Fruit fly (Drosophila melanogaster) whole organism, embryonic: Measurements from ENCODE around the gene CG17781.

ENCODE experiments used
- Bgb ChIP-seq: fragments of 200-800 bp; sonication (Bioruptor generic); IDR thresholded peaks from 2 replicates; pipeline ENCODE4 v1.3.6; 2022; ENCODE audit warnings: missing biosample characterization, missing genetic modification characterization; ENCODE audit not compliant: partially characterized antibody
- CG10147 ChIP-seq: fragments of 200-800 bp; sonication (Bioruptor generic); optimal IDR thresholded peaks from 2 replicates; lab custom pipeline; 2019; ENCODE audit warnings: missing biosample characterization, mild to moderate bottlenecking, missing genetic modification characterization, moderate library complexity
- CG10366 ChIP-seq: fragments of 200-800 bp; sonication (Bioruptor generic); IDR thresholded peaks from 2 replicates; pipeline ENCODE4 v1.3.6; 2022; ENCODE audit warnings: missing biosample characterization, missing genetic modification characterization
- CG10543 ChIP-seq: fragments of 200-800 bp; sonication (Bioruptor generic); optimal IDR thresholded peaks from 3 replicates; lab custom pipeline; 2017; ENCODE audit warnings: missing biosample characterization, mild to moderate bottlenecking, missing genetic modification characterization, moderate library complexity
- CG11247 ChIP-seq: fragments of 200-800 bp; sonication (Bioruptor generic); IDR thresholded peaks from 2 replicates; pipeline ENCODE4 v1.3.6; 2022; ENCODE audit warnings: missing biosample characterization, missing genetic modification characterization
- CG11504 ChIP-seq: fragments of 200-800 bp; sonication (Bioruptor generic); optimal IDR thresholded peaks from 3 replicates; lab custom pipeline; 2019; ENCODE audit warnings: missing biosample characterization, mild to moderate bottlenecking, missing genetic modification characterization, moderate library complexity
- CG14014 ChIP-seq: fragments of 200-800 bp; sonication (Bioruptor generic); IDR thresholded peaks from 2 replicates; pipeline ENCODE4 v1.3.6; 2022; ENCODE audit warnings: missing biosample characterization, missing genetic modification characterization
- CG14441 ChIP-seq: fragments of 200-800 bp; sonication (Bioruptor generic); IDR thresholded peaks from 2 replicates; pipeline ENCODE4 v1.3.6; 2022; ENCODE audit warnings: missing biosample characterization, missing genetic modification characterization
- CG14667 ChIP-seq: fragments of 200-800 bp; sonication (Bioruptor generic); IDR thresholded peaks from 2 replicates; pipeline ENCODE4 v1.3.6; 2022; ENCODE audit warnings: missing biosample characterization, missing genetic modification characterization
- CG1602 ChIP-seq: fragments of 200-800 bp; sonication (Bioruptor generic); optimal IDR thresholded peaks from 3 replicates; lab custom pipeline; 2016; ENCODE audit warnings: missing biosample characterization, missing genetic modification characterization
- CG17328 ChIP-seq: fragments of 200-800 bp; sonication (Bioruptor generic); IDR thresholded peaks from 2 replicates; pipeline ENCODE4 v1.3.6; 2022; ENCODE audit warnings: missing biosample characterization, missing genetic modification characterization
- CG2116 ChIP-seq: fragments of 200-800 bp; sonication (Bioruptor generic); optimal IDR thresholded peaks from 3 replicates; lab custom pipeline; 2018; ENCODE audit warnings: missing biosample characterization, mild to moderate bottlenecking, missing genetic modification characterization
- CG2875 ChIP-seq: fragments of 200-800 bp; sonication (Bioruptor generic); optimal IDR thresholded peaks from 2 replicates; lab custom pipeline; 2017; ENCODE audit warnings: missing biosample characterization, mild to moderate bottlenecking, missing genetic modification characterization, missing genetic modification reagents
- CG3065 ChIP-seq: fragments of 200-800 bp; sonication (Bioruptor generic); optimal IDR thresholded peaks from 2 replicates; lab custom pipeline; 2016; ENCODE audit warnings: missing biosample characterization, missing genetic modification characterization
- CG33213 ChIP-seq: fragments of 200-800 bp; sonication (Bioruptor generic); optimal IDR thresholded peaks from 3 replicates; lab custom pipeline; 2016; ENCODE audit warnings: missing biosample characterization, missing genetic modification characterization
- CG3847 ChIP-seq: fragments of 200-800 bp; sonication (Bioruptor generic); IDR thresholded peaks from 2 replicates; pipeline ENCODE4 v1.3.6; 2022; ENCODE audit warnings: missing biosample characterization, missing genetic modification characterization
- CG7372 ChIP-seq: fragments of 200-800 bp; sonication (Bioruptor generic); IDR thresholded peaks from 2 replicates; pipeline ENCODE4 v1.3.6; 2022; ENCODE audit warnings: missing biosample characterization, missing genetic modification characterization
- CG7786 ChIP-seq: fragments of 200-800 bp; sonication (Bioruptor generic); optimal IDR thresholded peaks from 2 replicates; lab custom pipeline; 2016; ENCODE audit warnings: missing biosample characterization, missing genetic modification characterization
- CG8089 ChIP-seq: fragments of 200-800 bp; sonication (Bioruptor generic); optimal IDR thresholded peaks from 3 replicates; lab custom pipeline; 2016; ENCODE audit warnings: missing biosample characterization, missing genetic modification characterization
- CG8944 ChIP-seq: fragments of 200-800 bp; sonication (Bioruptor generic); optimal IDR thresholded peaks from 3 replicates; lab custom pipeline; 2016; ENCODE audit warnings: missing biosample characterization, missing genetic modification characterization
- CG9876 ChIP-seq: fragments of 200-800 bp; sonication (Bioruptor generic); optimal IDR thresholded peaks from 2 replicates; lab custom pipeline; 2016; ENCODE audit warnings: missing biosample characterization, missing genetic modification characterization
- Dp ChIP-seq: fragments of 200-800 bp; sonication (Bioruptor generic); optimal IDR thresholded peaks from 2 replicates; lab custom pipeline; 2018; ENCODE audit warnings: missing biosample characterization, mild to moderate bottlenecking, missing genetic modification characterization, moderate library complexity
- Dref ChIP-seq: fragments of 200-800 bp; sonication (Bioruptor generic); IDR thresholded peaks from 2 replicates; pipeline ENCODE4 v1.3.6; 2022; ENCODE audit warnings: missing biosample characterization, missing genetic modification characterization
- Elba2 ChIP-seq: fragments of 200-800 bp; sonication (Bioruptor generic); optimal IDR thresholded peaks from 3 replicates; lab custom pipeline; 2016; ENCODE audit warnings: missing biosample characterization, missing genetic modification characterization
- Ets65A ChIP-seq: fragments of 200-800 bp; sonication (Bioruptor generic); peaks from one replicate; lab custom pipeline; 2016; ENCODE audit warnings: missing biosample characterization, missing genetic modification characterization
- Ets97D ChIP-seq: fragments of 200-800 bp; sonication (Bioruptor generic); optimal IDR thresholded peaks from 3 replicates; lab custom pipeline; 2016; ENCODE audit warnings: missing biosample characterization, missing genetic modification characterization
- HLH4C ChIP-seq: fragments of 200-800 bp; sonication (Bioruptor generic); IDR thresholded peaks from 3 replicates; pipeline ENCODE4 v1.3.6; 2022; ENCODE audit warnings: missing biosample characterization, missing genetic modification characterization; ENCODE audit not compliant: partially characterized antibody
- MESR4 ChIP-seq: fragments of 200-800 bp; sonication (Bioruptor generic); optimal IDR thresholded peaks from 2 replicates; lab custom pipeline; 2018; ENCODE audit warnings: missing biosample characterization, mild to moderate bottlenecking, missing genetic modification characterization, moderate library complexity
- Nf-YC ChIP-seq: fragments of 200-800 bp; optimal IDR thresholded peaks from 3 replicates; lab custom pipeline; 2019; ENCODE audit warnings: missing biosample characterization, mild to moderate bottlenecking, missing genetic modification characterization, moderate library complexity
- Ptx1 ChIP-seq: fragments of 200-800 bp; sonication (Bioruptor generic); IDR thresholded peaks from 2 replicates; pipeline ENCODE4 v1.3.6; 2022; ENCODE audit warnings: missing biosample characterization, missing genetic modification characterization
- Ssrp ChIP-seq: fragments of 200-800 bp; sonication (Bioruptor generic); optimal IDR thresholded peaks from 2 replicates; lab custom pipeline; 2018; ENCODE audit warnings: missing biosample characterization, mild to moderate bottlenecking, missing genetic modification characterization, moderate library complexity
- Xbp1 ChIP-seq: fragments of 200-800 bp; sonication (Bioruptor generic); optimal IDR thresholded peaks from 3 replicates; lab custom pipeline; 2016; ENCODE audit warnings: missing biosample characterization, mild to moderate bottlenecking, missing genetic modification characterization
- ci ChIP-seq: fragments of 200-800 bp; sonication (Bioruptor generic); IDR thresholded peaks from 3 replicates; pipeline ENCODE4 v1.3.6; 2022; ENCODE audit warnings: missing biosample characterization, missing genetic modification characterization
- cwo ChIP-seq: fragments of 200-800 bp; sonication (Bioruptor generic); optimal IDR thresholded peaks from 3 replicates; lab custom pipeline; 2017; ENCODE audit warnings: missing biosample characterization, missing genetic modification characterization, mild to moderate bottlenecking, moderate library complexity, missing genetic modification reagents
- fd3F ChIP-seq: fragments of 200-800 bp; sonication (Bioruptor generic); optimal IDR thresholded peaks from 2 replicates; lab custom pipeline; 2018; ENCODE audit warnings: missing biosample characterization, mild to moderate bottlenecking, missing genetic modification characterization, moderate library complexity
- fd96Cb ChIP-seq: fragments of 200-800 bp; sonication (Bioruptor generic); optimal IDR thresholded peaks from 2 replicates; lab custom pipeline; 2018; ENCODE audit warnings: missing biosample characterization, mild to moderate bottlenecking, missing genetic modification characterization, moderate library complexity
- gcm ChIP-seq: fragments of 200-800 bp; sonication (Bioruptor generic); optimal IDR thresholded peaks from 2 replicates; lab custom pipeline; 2019; ENCODE audit warnings: missing biosample characterization, mild to moderate bottlenecking, missing genetic modification characterization, moderate library complexity
- gfzf ChIP-seq: fragments of 200-800 bp; sonication (Bioruptor generic); optimal IDR thresholded peaks from 2 replicates; lab custom pipeline; 2016; ENCODE audit warnings: missing biosample characterization, mild to moderate bottlenecking, missing genetic modification characterization, moderate library complexity
- hth ChIP-seq: fragments of >200 bp; optimal IDR thresholded peaks from 2 replicates; lab custom pipeline; 2017; ENCODE audit warnings: inconsistent platforms
- knrl ChIP-seq: fragments of 200-800 bp; sonication (Bioruptor generic); IDR thresholded peaks from 3 replicates; pipeline ENCODE4 v1.3.6; 2022; ENCODE audit warnings: missing biosample characterization, missing genetic modification characterization; ENCODE audit not compliant: partially characterized antibody
- lov ChIP-seq, 2 experiments: fragments of 200-800 bp in 1 of 2; fragments of >200 bp in 1 of 2; sonication (Bioruptor generic) in 1 of 2; IDR thresholded peaks in 1 of 2; optimal IDR thresholded peaks in 1 of 2; 2 replicates in 1 of 2; 3 replicates in 1 of 2; pipeline versions ENCODE4 v1.3.6 to Lab custom; 2017 to 2022; ENCODE audit warnings: missing biosample characterization in 1 of 2, missing genetic modification characterization in 1 of 2
- nerfin-1 ChIP-seq: fragments of 200-800 bp; sonication (Bioruptor generic); optimal IDR thresholded peaks from 3 replicates; lab custom pipeline; 2019; ENCODE audit warnings: missing biosample characterization, mild to moderate bottlenecking, missing genetic modification characterization, moderate library complexity
- pan ChIP-seq, 4 experiments: fragments of >200 bp in 3 of 4; fragments of 200-800 bp in 1 of 4; sonication (Bioruptor generic) in 1 of 4; optimal IDR thresholded peaks in 3 of 4; IDR thresholded peaks in 1 of 4; 2 replicates each; pipeline versions ENCODE4 v1.3.6 to Lab custom; 2017 to 2022; ENCODE audit warnings: missing biosample characterization in 2 of 4, missing genetic modification characterization in 2 of 4, mixed read lengths in 1 of 4
- pfk ChIP-seq: fragments of 200-800 bp; sonication (Bioruptor generic); optimal IDR thresholded peaks from 2 replicates; lab custom pipeline; 2018; ENCODE audit warnings: missing biosample characterization, mild to moderate bottlenecking, missing genetic modification characterization, moderate library complexity
- pzg ChIP-seq: fragments of 200-800 bp; sonication (Bioruptor generic); optimal IDR thresholded peaks from 3 replicates; lab custom pipeline; 2018; ENCODE audit warnings: missing biosample characterization, mild to moderate bottlenecking, missing genetic modification characterization, moderate library complexity
- sd ChIP-seq: fragments of 200-800 bp; sonication (Bioruptor generic); optimal IDR thresholded peaks from 3 replicates; lab custom pipeline; 2018; ENCODE audit warnings: missing biosample characterization, mild to moderate bottlenecking, missing genetic modification characterization, moderate library complexity
- sob ChIP-seq: fragments of 200-800 bp; sonication (Bioruptor generic); IDR thresholded peaks from 2 replicates; pipeline ENCODE4 v1.3.6; 2022; ENCODE audit warnings: missing biosample characterization, missing genetic modification characterization
- vvl ChIP-seq: fragments of 200-800 bp; sonication (Bioruptor generic); IDR thresholded peaks from 2 replicates; pipeline ENCODE4 v1.3.6; 2022; ENCODE audit warnings: missing biosample characterization, missing genetic modification characterization

Gene CG17781

DNA sequence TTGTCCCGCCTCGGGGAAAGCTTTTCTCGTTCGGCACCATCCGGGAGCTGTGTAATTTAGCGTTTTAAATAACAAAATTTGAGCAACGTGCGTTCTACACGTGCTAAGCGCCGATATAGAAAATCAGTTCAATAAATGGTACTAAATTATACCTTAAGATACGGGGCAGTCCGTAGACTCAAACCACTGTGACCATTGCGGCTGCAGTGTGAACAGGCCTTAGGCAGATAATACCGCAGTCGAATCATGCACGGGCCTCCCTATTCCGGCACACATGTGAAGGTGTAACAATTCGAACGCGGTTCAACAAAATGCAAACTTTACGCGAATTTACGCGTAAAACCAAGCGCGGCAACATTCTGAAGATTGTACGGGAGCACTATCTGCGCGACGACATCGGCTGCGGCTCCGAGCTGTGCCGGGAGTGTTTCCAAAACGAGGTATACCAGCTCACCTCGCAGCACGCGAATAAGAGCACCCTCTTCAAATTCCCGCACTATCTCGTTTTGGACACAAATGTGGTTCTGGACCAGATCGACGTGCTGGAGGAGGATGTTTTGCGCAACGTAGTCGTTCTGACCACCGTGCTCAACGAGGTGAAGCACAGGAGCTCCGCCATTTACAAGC, 42.2 kb downstream of the CG17781 start, which contains the start of the genes Rrp5 and Dis3 (continued):
- TF ChIP-seq gcm (GFP tag; lab: Kevin White, UChicago): no peak
- peak; percentile 3 for TF ChIP-seq CG1602 (GFP tag; lab: Kevin White, UChicago)
- peak; percentile 78 for TF ChIP-seq vvl (GFP tag; lab: Robert Waterston, UW)
- peak; percentile 42; the same call in 1 of the 2 replicates for TF ChIP-seq CG10366 (GFP tag; lab: Robert Waterston, UW)
- peak; percentile 97 for TF ChIP-seq pzg (GFP tag; lab: Kevin White, UChicago)
- no peak for TF ChIP-seq sd
- TF ChIP-seq MESR4 (GFP tag; lab: Kevin White, UChicago): peak; percentile 86
- no peak for TF ChIP-seq fd3F (GFP tag; lab: Kevin White, UChicago)
- no peak for TF ChIP-seq CG33213 (GFP tag; lab: Kevin White, UChicago)
- TF ChIP-seq Dp (GFP tag; lab: Kevin White, UChicago): peak; percentile 64
- no peak for TF ChIP-seq nerfin-1 (tag; lab: Kevin White, UChicago)
- TF ChIP-seq HLH4C (GFP tag; lab: Robert Waterston, UW): peak; percentile 58; the same call in 2 of the 3 replicates
- TF ChIP-seq Elba2 (GFP tag; lab: Kevin White, UChicago): no peak
- TF ChIP-seq CG14667 (GFP tag; lab: Robert Waterston, UW): no peak
- peak; percentile 46; the same call in 1 of the 2 replicates for TF ChIP-seq CG17328 (GFP tag; lab: Robert Waterston, UW)
- peak; percentile 58 for TF ChIP-seq Dref (GFP tag; lab: Robert Waterston, UW)
- peak; percentile 97 for TF ChIP-seq gfzf (GFP tag; lab: Kevin White, UChicago)
- peak; percentile 54 for TF ChIP-seq Xbp1 (GFP tag; lab: Kevin White, UChicago)
- no peak for TF ChIP-seq lov (optimal IDR thresholded peaks at IDR 0.05; lab: Kevin White, UChicago)
- TF ChIP-seq lov (GFP tag; IDR thresholded peaks at IDR 0.05; lab: Robert Waterston, UW): 0 out of 3 replicates have a peak, but pooled peaks have one; percentile 4
- peak; percentile 22 for TF ChIP-seq CG8944 (GFP tag; lab: Kevin White, UChicago)
- TF ChIP-seq CG10147 (GFP tag; lab: Kevin White, UChicago): no peak
- TF ChIP-seq CG14014 (GFP tag; lab: Robert Waterston, UW): peak; percentile 38; the same call in 1 of the 2 replicates
- peak; percentile 64; the same call in 2 of the 3 replicates for TF ChIP-seq knrl (GFP tag; lab: Robert Waterston, UW)
- TF ChIP-seq CG14441: peak; percentile 30; the same call in 1 of the 2 replicates
- TF ChIP-seq ci (GFP tag; lab: Robert Waterston, UW): peak; percentile 72
- no peak for TF ChIP-seq hth (lab: Kevin White, UChicago)
- no peak for TF ChIP-seq CG11504 (tag; lab: Kevin White, UChicago)
- peak; percentile 77 for TF ChIP-seq sob
- TF ChIP-seq Ets65A (GFP tag; lab: Kevin White, UChicago): peak; percentile 66
- peak; percentile 51 for TF ChIP-seq CG11247 (GFP tag; lab: Robert Waterston, UW)
- peak; percentile 57 for TF ChIP-seq CG9876 (GFP tag; lab: Kevin White, UChicago)
- TF ChIP-seq pan (optimal IDR thresholded peaks at IDR 0.05; lab: Kevin White, UChicago): no peak
- TF ChIP-seq pan (GFP tag; optimal IDR thresholded peaks at IDR 0.05 in 1 of 2, IDR thresholded peaks at IDR 0.05 in 1 of 2): peak in 1 of 2 experiments; percentile 18
- peak; percentile 7 for TF ChIP-seq CG8089 (GFP tag; lab: Kevin White, UChicago)
- no peak for TF ChIP-seq CG3065 (GFP tag; lab: Kevin White, UChicago)
- TF ChIP-seq cwo (GFP tag; lab: Kevin White, UChicago): peak; percentile 87
- no peak for TF ChIP-seq CG2875 (GFP tag; lab: Kevin White, UChicago)
- TF ChIP-seq fd96Cb (tag; lab: Kevin White, UChicago): no peak
- TF ChIP-seq CG7786 (GFP tag; lab: Kevin White, UChicago): peak; percentile 43
- TF ChIP-seq CG2116 (GFP tag; lab: Kevin White, UChicago): peak; percentile 52
- TF ChIP-seq CG7372: 0 out of 2 replicates have a peak, but pooled peaks have one; percentile 31
- no peak for TF ChIP-seq Nf-YC (tag; lab: Kevin White, UChicago)
- TF ChIP-seq Bgb (GFP tag; lab: Robert Waterston, UW): peak; percentile 44; the same call in 1 of the 2 replicates
- peak; percentile 45; the same call in 1 of the 2 replicates for TF ChIP-seq Ptx1 (GFP tag; lab: Robert Waterston, UW)
- peak; percentile 6 for TF ChIP-seq pfk
- peak; percentile 64; the same call in 1 of the 2 replicates for TF ChIP-seq CG3847
- no peak for TF ChIP-seq Ssrp (tag; lab: Kevin White, UChicago)
- no peak for TF ChIP-seq CG10543
- TF ChIP-seq Ets97D (GFP tag; lab: Kevin White, UChicago): peak; percentile 81
